Worm (Caenorhabditis elegans) whole organism, L2 larva: ENCODE data around the gene F19B6.1.

Experiments
- C34F6.9 ChIP-seq: fragments of 150-350 bp; optimal IDR thresholded peaks from 2 replicates; lab custom pipeline; 2014; ENCODE audit warnings: missing biosample characterization, missing genetic modification characterization
- F13H6.1 ChIP-seq: sonication (generic microtip); optimal IDR thresholded peaks from 2 replicates; lab custom pipeline; 2016; ENCODE audit warnings: missing genetic modification characterization, missing compliant biosample characterization
- ZK546.5 ChIP-seq: sonication (generic microtip); optimal IDR thresholded peaks from 2 replicates; lab custom pipeline; 2017; ENCODE audit warnings: missing biosample characterization, missing genetic modification characterization
- aly-2 ChIP-seq: fragments of 150-350 bp; optimal IDR thresholded peaks from 2 replicates; lab custom pipeline; 2014; ENCODE audit warnings: missing biosample characterization, missing genetic modification characterization
- ama-1 ChIP-seq: fragments of 150-350 bp; optimal IDR thresholded peaks from 2 replicates; lab custom pipeline; 2018; ENCODE audit warnings: inconsistent platforms
- blmp-1 ChIP-seq: sonication (generic microtip); optimal IDR thresholded peaks from 2 replicates; lab custom pipeline; 2017; ENCODE audit warnings: missing genetic modification characterization, mild to moderate bottlenecking, missing compliant biosample characterization, antibody characterized with exemption, moderate library complexity; ENCODE audit not compliant: insufficient read depth
- lsy-2 ChIP-seq, 2 experiments: fragments of 150-350 bp in 1 of 2; sonication (generic microtip) in 1 of 2; optimal IDR thresholded peaks; 2 replicates each; lab custom pipeline; 2014 to 2017; ENCODE audit warnings: missing biosample characterization in 2 of 2, missing genetic modification characterization in 2 of 2
- nhr-10 ChIP-seq: sonication (generic microtip); optimal IDR thresholded peaks from 2 replicates; lab custom pipeline; 2017; ENCODE audit warnings: missing biosample characterization, missing genetic modification characterization
- nhr-237 ChIP-seq: fragments of 150-350 bp; optimal IDR thresholded peaks from 2 replicates; lab custom pipeline; 2014; ENCODE audit warnings: missing biosample characterization, missing genetic modification characterization
- sma-9 ChIP-seq, 2 experiments: fragments of 150-350 bp in 1 of 2; sonication (generic microtip) in 1 of 2; optimal IDR thresholded peaks; 2 replicates each; lab custom pipeline; 2014 to 2016; ENCODE audit warnings: missing genetic modification characterization in 2 of 2, mild to moderate bottlenecking in 1 of 2, missing biosample characterization in 1 of 2, missing compliant biosample characterization in 1 of 2, missing genetic modification reagents in 1 of 2, moderate library complexity in 1 of 2
- unc-39 ChIP-seq: fragments of 150-350 bp; optimal IDR thresholded peaks from 2 replicates; lab custom pipeline; 2014; ENCODE audit warnings: missing biosample characterization, missing genetic modification characterization
- unc-62 ChIP-seq: fragments of 150-350 bp; optimal IDR thresholded peaks from 2 replicates; lab custom pipeline; 2014; ENCODE audit warnings: missing biosample characterization, missing genetic modification reagents, missing genetic modification characterization

Gene F19B6.1

DNA sequence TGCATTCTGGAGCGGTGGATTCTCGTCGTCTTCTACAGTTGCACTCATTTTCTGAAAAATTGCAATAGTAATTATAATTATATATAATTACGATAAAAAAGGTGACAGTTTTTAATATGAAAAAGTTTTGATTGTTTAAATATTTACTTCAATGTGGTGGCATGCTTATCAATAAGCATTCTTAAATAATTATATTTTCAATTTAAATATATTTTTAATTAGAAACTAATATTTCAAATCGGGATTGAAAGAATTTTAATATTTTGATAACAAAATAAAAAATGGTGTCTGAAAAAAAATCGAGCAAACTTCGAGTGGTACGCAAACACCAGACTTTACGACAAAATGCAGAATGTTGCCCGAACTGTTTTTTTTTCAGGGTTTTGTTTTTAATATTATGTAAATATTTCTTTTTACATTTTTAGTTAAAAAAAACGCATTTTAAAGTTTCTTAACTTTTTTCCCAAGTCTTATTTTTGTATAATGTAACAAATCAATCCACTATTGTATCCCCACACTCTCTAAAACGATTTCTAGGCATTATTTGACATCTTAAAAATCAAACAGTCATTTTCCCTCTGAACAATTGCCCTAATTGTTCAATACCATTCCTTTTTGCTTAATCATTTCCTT lies 53.6 kb downstream of the F19B6.1 start, which contains the start of the genes C42C1.12 and C42C1.19:
C42C1.12 (minus strand) TSS at position 51 of the 633 bp plus-strand sequence.
C42C1.19 (plus strand) TSS at position 583 of the 633 bp plus-strand sequence.
- TF ChIP-seq ama-1: no peak
- no peak for TF ChIP-seq nhr-237 (tag; lab: Kevin White, UChicago)
- TF ChIP-seq aly-2: no peak
- TF ChIP-seq F13H6.1: no peak
- TF ChIP-seq lsy-2 (tag; optimal IDR thresholded peaks at IDR 0.05; lab: Kevin White, UChicago): peak; percentile 6 to 64
- TF ChIP-seq sma-9 (GFP tag; optimal IDR thresholded peaks at IDR 0.05; lab: Kevin White, UChicago): no peak
- no peak for TF ChIP-seq sma-9 (tag; optimal IDR thresholded peaks at IDR 0.05; lab: Kevin White, UChicago)
- TF ChIP-seq ZK546.5 (tag; lab: Kevin White, UChicago): no peak
- TF ChIP-seq C34F6.9 (tag; lab: Kevin White, UChicago): peak; percentile 56
- no peak for TF ChIP-seq nhr-10 (tag; lab: Kevin White, UChicago)
- TF ChIP-seq unc-39 (tag; lab: Kevin White, UChicago): no peak
- no peak for TF ChIP-seq blmp-1 (tag; lab: Kevin White, UChicago)
- no peak for TF ChIP-seq unc-62 (GFP tag; lab: Kevin White, UChicago)
